Worm (Caenorhabditis elegans): ENCODE data around the gene srh-180.

ce11 chrV:16333412-16333811 lies 16.1 kb downstream of the srh-180 start, which contains the start of gene srh-167:
- TF ChIP-seq him-1 (tag; optimal IDR thresholded peaks at IDR 0.05) (no peak), W03F9.2 (tag; optimal IDR thresholded peaks at IDR 0.05) (no peak)
